Fruit fly (Drosophila melanogaster): ENCODE data around the gene Atg5.

Atg5 gene

DNA sequence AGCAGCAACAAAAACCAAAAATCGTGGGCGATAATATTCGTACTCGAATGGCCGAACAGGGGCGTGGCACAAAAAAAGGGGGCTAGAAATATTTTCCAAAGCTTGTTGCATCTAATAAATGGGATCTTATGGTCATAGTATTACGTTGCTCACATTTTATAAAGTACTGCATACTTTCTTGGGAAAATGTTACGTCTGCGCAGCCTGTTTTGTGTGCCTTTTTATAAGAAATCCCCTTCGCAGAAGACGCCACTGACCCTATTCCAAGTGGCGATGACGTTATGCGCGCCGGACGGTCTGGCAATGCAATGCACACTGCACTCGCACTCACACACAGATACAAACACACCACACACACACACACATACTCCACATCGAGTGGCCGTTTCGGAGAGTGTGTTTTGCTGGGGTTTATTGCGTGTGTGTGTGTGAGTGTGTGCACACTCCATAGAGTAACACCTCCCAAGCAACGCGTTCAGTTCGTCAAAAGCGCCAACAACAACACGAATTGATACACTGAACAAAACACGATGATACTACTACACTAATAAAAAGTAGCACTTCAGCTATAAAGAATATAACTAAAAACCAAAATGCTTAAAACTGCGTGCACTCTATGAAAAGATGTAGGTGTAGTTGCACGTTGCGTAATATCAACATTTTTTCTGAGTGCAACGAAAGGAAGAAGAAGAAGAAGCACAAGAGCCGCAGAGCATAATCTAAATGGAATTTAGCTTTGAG, 30.3 kb downstream of the Atg5 start:
- TF ChIP-seq CG8478 (optimal IDR thresholded peaks at IDR 0.05) (no peak), pan (optimal IDR thresholded peaks at IDR 0.05) (no peak), EcR (GFP tag; optimal IDR thresholded peaks at IDR 0.05) (no peak), Dll (optimal IDR thresholded peaks at IDR 0.05) (no peak), usp (GFP tag; optimal IDR thresholded peaks at IDR 0.05) (no peak), psq (optimal IDR thresholded peaks at IDR 0.05) (no peak)

DNA sequence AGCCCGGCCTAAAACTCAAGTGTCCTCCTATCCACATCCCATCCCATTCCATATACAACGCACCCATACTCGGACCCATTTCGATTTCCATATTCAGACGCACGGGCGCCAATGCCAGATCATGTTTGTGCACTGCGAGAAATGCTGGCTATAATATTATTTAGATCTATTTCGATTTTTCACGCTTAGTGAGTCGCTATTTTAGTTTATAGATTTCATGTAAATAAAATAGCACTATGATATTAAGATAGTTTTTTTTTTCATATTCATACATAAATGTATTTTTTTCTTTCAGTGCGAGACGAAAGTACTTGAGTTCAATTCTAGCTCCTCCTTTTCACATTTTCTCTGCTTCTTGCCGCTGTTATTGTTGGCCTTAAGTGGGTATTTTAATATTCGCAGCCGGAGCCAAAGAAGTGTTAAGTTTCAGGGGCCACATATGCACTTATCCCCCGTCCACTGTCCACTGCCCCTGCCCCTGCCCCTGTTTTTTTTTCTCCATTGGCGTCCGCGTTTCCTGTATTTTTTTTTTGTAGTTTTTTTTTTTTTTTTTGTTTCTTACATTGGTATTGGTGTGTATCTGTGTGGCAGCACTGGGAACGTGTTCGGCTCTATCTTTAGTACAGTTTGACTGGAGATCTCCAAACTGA, 31.6 kb downstream of the Atg5 start:
- no peak for TF ChIP-seq CG8478 (optimal IDR thresholded peaks at IDR 0.05)
- no peak for TF ChIP-seq Dll (optimal IDR thresholded peaks at IDR 0.05)
- TF ChIP-seq psq (optimal IDR thresholded peaks at IDR 0.05), result no peak
- TF ChIP-seq EcR (GFP tag; optimal IDR thresholded peaks at IDR 0.05), result no peak
- TF ChIP-seq usp (GFP tag; optimal IDR thresholded peaks at IDR 0.05), result no peak
- TF ChIP-seq pan (optimal IDR thresholded peaks at IDR 0.05), result no peak

DNA sequence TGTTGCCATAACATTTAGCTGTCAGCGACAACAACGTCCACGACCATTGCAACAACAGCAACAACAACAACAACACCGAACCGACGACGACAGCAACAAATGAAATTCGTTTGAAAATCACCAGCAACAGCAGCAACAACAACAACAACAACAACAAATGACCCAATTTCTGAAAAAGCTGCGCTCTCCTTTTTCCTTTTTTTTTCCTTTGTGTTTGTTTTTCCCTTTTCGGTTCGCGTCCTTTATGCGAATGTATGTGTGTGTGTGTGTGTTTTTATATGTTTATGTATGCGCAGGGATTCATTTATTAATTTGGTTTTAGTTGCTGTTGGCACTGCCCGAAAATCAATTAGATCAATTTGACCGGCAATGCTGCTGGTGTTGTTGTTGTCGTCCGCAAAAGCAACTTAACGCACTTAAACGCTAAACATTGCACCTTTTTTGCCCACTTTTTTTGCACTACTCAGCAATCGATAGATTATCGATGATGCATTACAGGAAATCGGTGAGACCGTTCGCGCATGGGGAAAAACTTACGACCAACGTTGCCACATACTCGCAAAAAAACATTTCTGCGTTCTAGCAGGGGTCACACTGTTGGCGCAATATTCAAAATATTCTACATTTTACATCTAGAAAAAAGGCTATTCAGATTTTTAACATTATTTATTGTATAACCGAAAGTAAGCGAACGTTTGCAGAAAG, 32.6 kb downstream of the Atg5 start, which contains the start of gene unc-119:
Gene unc-119, minus strand, starts transcription at position 488 of the 705 bp plus-strand sequence.
- no peak for TF ChIP-seq usp (GFP tag; optimal IDR thresholded peaks at IDR 0.05)
- TF ChIP-seq pan (optimal IDR thresholded peaks at IDR 0.05), result no peak
- TF ChIP-seq psq (optimal IDR thresholded peaks at IDR 0.05), result no peak
- no peak for TF ChIP-seq EcR (GFP tag; optimal IDR thresholded peaks at IDR 0.05)
- TF ChIP-seq Dll (optimal IDR thresholded peaks at IDR 0.05), result no peak
- no peak for TF ChIP-seq CG8478 (optimal IDR thresholded peaks at IDR 0.05)

DNA sequence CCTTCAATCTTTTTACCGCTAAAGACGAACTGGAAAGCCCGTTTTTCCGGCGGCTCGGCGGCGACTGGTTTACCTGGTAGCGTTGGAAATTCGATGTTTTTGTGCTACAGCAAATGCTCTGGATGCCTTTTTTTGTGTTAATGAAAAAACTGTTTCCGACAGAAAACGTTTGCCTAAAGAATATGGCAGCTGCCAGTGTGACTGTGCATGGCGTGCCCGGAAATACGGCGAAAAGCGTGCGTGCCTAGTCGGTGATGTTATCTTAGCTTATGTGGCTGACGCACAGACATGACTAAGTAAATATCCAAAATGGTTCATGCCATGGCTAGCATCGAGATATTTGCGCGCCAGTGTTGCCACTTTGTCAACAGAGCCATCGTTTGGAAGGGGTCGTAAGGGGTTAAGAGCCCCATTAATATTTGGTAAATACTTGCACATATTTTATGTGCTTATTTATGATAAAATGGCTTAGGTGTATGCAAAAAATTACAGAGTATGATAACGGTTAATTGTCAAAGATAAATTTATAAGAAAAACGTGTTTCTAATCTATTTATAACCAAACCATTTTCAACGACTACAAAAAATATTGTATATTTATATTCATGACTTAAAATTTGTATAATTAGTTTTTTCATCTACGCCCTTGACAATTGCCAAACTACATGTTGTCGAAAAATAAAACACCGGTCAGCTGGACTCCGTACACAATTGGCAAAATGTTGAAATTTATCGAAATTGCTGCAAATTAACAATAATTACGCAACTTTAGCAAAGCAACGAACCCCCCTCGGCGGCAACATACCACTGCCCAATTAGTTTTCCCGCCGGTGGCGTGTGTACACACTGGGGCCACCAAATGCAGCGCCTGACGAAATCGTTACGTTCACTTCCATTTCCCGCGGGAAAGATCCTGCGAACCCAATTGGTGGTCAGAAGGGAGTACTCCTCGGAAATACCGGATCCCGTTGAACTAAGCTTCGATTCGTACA, 37.3 kb downstream of the Atg5 start, which contains the start of gene CG2059:
Gene CG2059, plus strand, starts transcription at position 364 of the 991 bp plus-strand sequence.
- no peak for TF ChIP-seq CG8478 (optimal IDR thresholded peaks at IDR 0.05)
- no peak for TF ChIP-seq EcR (GFP tag; optimal IDR thresholded peaks at IDR 0.05)
- no peak for TF ChIP-seq Dll (optimal IDR thresholded peaks at IDR 0.05)

DNA sequence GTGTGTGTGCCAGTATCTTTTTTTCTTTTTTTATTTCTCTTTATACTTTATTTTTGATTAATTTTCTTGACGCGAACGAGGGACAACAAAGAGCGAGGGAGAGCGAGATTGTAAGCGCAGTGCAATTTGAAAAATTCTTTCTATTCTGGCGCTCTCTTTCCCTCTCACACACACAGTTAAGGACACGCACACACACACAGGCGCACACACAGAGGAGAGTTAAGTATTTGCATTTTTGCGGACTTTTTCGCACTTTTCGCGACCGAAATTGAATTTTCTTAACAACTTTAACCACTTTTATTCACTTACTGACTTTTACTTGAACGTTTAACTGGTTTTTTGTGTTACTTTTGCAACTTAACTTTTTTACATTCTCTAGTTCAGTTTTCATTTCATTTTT, 38.2 kb downstream of the Atg5 start:
- TF ChIP-seq usp (GFP tag; optimal IDR thresholded peaks at IDR 0.05), result no peak
- no peak for TF ChIP-seq EcR (GFP tag; optimal IDR thresholded peaks at IDR 0.05)
- no peak for TF ChIP-seq CG8478 (optimal IDR thresholded peaks at IDR 0.05)
- no peak for TF ChIP-seq psq (optimal IDR thresholded peaks at IDR 0.05)
- no peak for TF ChIP-seq pan (optimal IDR thresholded peaks at IDR 0.05)
- no peak for TF ChIP-seq Dll (optimal IDR thresholded peaks at IDR 0.05)

DNA sequence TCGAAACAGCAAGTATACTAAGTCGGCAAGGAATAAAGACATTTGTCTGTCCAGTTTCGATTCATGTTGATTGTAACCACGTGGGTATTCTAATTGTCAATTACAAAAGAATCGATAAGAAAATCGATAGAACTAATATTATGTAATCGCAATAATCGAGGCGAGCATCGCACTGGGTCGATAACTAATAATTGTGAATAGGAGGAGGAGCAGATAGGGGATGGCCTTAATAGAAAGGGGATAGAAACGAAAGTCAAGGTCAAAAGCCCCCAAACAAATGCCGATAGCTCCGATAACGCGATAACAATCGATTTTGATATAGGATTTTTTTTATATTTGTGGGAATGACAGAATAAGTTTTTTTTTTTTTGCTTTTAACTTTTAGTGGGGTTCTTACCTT, 38.6 kb downstream of the Atg5 start:
- TF ChIP-seq Dll (optimal IDR thresholded peaks at IDR 0.05), result no peak
- no peak for TF ChIP-seq psq (optimal IDR thresholded peaks at IDR 0.05)
- TF ChIP-seq CG8478 (optimal IDR thresholded peaks at IDR 0.05), result no peak
- TF ChIP-seq usp (GFP tag; optimal IDR thresholded peaks at IDR 0.05), result no peak
- TF ChIP-seq pan (optimal IDR thresholded peaks at IDR 0.05), result no peak
- TF ChIP-seq EcR (GFP tag; optimal IDR thresholded peaks at IDR 0.05), result no peak

DNA sequence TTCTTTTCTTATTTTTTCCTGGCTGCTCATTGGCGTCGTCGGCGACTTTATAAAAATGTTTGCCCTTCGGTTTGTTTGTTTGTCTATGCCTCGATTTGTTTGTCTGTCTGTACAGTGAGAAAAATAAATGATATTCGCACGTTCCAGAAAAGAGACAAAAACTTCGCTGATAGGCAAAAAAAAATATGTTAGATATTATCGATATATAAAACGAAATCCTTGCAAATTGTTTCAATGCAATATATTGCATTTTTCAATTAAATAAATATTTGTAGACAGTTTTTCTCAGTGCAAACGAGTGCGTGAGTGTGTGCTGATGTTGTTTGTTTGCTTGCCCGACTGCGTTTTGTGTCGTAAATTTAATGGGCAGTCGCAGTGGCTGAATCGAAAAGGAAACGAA, 46.5 kb downstream of the Atg5 start:
- no peak for TF ChIP-seq usp (GFP tag; optimal IDR thresholded peaks at IDR 0.05)
- TF ChIP-seq EcR (GFP tag; optimal IDR thresholded peaks at IDR 0.05), result no peak
- TF ChIP-seq pan (optimal IDR thresholded peaks at IDR 0.05), result no peak
- no peak for TF ChIP-seq CG8478 (optimal IDR thresholded peaks at IDR 0.05)
- TF ChIP-seq Dll (optimal IDR thresholded peaks at IDR 0.05), result no peak

DNA sequence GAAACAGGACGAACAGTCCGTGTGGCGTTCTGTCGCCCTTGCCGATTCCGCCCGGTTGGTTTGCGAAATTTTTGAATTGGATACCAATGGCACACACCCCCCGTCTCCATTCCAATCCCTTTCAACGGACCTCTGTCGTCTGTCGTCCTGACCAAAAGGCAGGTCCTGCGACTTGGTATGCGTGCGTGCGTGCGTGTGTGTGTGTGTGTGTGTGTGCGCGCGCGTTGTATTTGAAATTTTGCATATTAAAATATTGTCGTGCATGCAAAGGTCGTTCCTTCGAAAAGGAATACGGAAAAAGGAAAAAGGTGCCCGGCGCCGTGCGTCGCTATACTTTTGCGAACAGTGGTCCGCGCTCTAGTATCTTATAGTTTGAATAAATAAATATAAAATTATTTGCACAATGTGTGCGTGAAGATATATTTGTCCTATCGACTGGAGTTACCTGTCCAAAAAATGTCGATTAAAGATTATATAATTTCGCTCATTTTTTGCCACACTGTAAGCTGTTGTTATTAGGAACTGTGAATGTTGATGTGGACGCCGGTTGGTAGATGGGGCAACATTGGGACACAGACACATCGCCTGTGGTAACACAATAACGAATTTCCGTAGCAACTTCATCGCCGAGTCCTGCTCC, 52.1 kb downstream of the Atg5 start:
- TF ChIP-seq pan (optimal IDR thresholded peaks at IDR 0.05), result peak; percentile 52
- TF ChIP-seq EcR (GFP tag; optimal IDR thresholded peaks at IDR 0.05), result no peak

DNA sequence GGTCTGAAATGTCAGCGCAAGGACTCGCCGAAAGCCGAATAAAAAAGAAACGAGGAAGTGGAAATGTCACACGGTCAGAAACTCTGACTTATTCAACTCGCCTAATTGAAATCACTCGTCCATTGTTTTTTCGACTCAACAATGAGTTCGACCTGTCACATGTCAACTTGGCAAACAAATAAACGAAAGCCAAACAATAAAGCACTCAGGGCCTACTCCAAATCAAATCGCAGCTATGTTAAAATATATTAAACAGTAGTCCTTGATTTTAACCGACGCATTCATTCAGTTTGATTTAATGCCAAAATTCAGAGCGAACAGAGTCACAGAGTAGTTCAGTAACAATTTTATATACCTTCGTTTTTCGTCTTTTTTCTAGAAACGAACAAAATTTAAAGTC, 57.0 kb downstream of the Atg5 start, which contains the start of gene CG1958:
Gene CG1958, plus strand, starts transcription at position 301 of the 400 bp plus-strand sequence.
- TF ChIP-seq EcR (GFP tag; optimal IDR thresholded peaks at IDR 0.05) (no peak), Dll (optimal IDR thresholded peaks at IDR 0.05) (no peak), pan (optimal IDR thresholded peaks at IDR 0.05) (no peak), CG8478 (optimal IDR thresholded peaks at IDR 0.05) (no peak), psq (optimal IDR thresholded peaks at IDR 0.05) (no peak), usp (GFP tag; optimal IDR thresholded peaks at IDR 0.05) (no peak)

All from whole organism.